Fruit fly (Drosophila melanogaster) whole organism: ENCODE measurements around the gene kek5.

ENCODE experiments used
- CG8478 ChIP-seq: fragments of >200 bp; optimal IDR thresholded peaks from 2 replicates; lab custom pipeline; 2018; ENCODE audit warnings: inconsistent platforms
- Dll ChIP-seq: fragments of >200 bp; optimal IDR thresholded peaks from 2 replicates; lab custom pipeline; 2017
- EcR ChIP-seq, 2 experiments: fragments of >200 bp; optimal IDR thresholded peaks; 2 replicates each; lab custom pipeline; 2017; ENCODE audit warnings: missing biosample characterization in 2 of 2, missing genetic modification characterization in 2 of 2, missing genetic modification reagents in 2 of 2
- pan ChIP-seq: fragments of >200 bp; optimal IDR thresholded peaks from 2 replicates; lab custom pipeline; 2017
- psq ChIP-seq: fragments of >200 bp; optimal IDR thresholded peaks from 2 replicates; lab custom pipeline; 2017
- usp ChIP-seq: fragments of >200 bp; optimal IDR thresholded peaks from 2 replicates; lab custom pipeline; 2017; ENCODE audit warnings: missing biosample characterization, missing genetic modification characterization, mixed read lengths

dm6 chrX:19520376-19520775 lies 167.4 kb downstream of the kek5 start:
- no peak for TF ChIP-seq EcR (GFP tag; optimal IDR thresholded peaks at IDR 0.05; lab: Kevin White, UChicago)
- no peak for TF ChIP-seq CG8478 (lab: Kevin White, UChicago)
- no peak for TF ChIP-seq usp
- no peak for TF ChIP-seq psq
- no peak for TF ChIP-seq pan (lab: Kevin White, UChicago)
- no peak for TF ChIP-seq Dll (lab: Kevin White, UChicago)
